Worm (Caenorhabditis elegans) whole organism, dauer: ENCODE data around the gene C08E8.6.

Experiments
- unc-62 ChIP-seq: sonication (generic microtip); optimal IDR thresholded peaks from 2 replicates; lab custom pipeline; 2017; ENCODE audit warnings: missing biosample characterization, missing genetic modification reagents, missing genetic modification characterization

Gene C08E8.6

ce11 chrV:18364558-18364957 is 3.7 kb downstream of the C08E8.6 start, which contains the start of gene C08E8.9:
Gene C08E8.9, plus strand, starts transcription at chrV:18364858.
- no peak for TF ChIP-seq unc-62 (GFP tag; lab: Kevin White, UChicago)

- TF ChIP-seq unc-62 (GFP tag; lab: Kevin White, UChicago), result no peak
Measured at ce11 chrV:18362402-18362801, 5.8 kb downstream of the C08E8.6 start, which contains the start of gene C08E8.1. Gene C08E8.1, minus strand, starts transcription at chrV:18362502.

- no peak for TF ChIP-seq unc-62 (GFP tag; lab: Kevin White, UChicago)
Measured at ce11 chrV:18359888-18360287, 8.3 kb downstream of the C08E8.6 start, which contains the start of gene C08E8.5. Gene C08E8.5, minus strand, starts transcription at chrV:18359988.

ce11 chrV:18355742-18356141 is 12.5 kb downstream of the C08E8.6 start, which contains the start of gene C08E8.2:
Gene C08E8.2, minus strand, starts transcription at chrV:18355842.
- no peak for TF ChIP-seq unc-62 (GFP tag; lab: Kevin White, UChicago)

ce11 chrV:18354299-18354698 is 13.9 kb downstream of the C08E8.6 start:
- TF ChIP-seq unc-62 (GFP tag; lab: Kevin White, UChicago), result no peak

ce11 chrV:18350721-18351120 is 17.5 kb downstream of the C08E8.6 start, which contains the start of gene C08E8.11:
Gene C08E8.11, plus strand, starts transcription at chrV:18351021.
- no peak for TF ChIP-seq unc-62 (GFP tag; lab: Kevin White, UChicago)

ce11 chrV:18350046-18350445 is 18.2 kb downstream of the C08E8.6 start, which contains the start of gene C08E8.3:
Gene C08E8.3, plus strand, starts transcription at chrV:18350129.
- no peak for TF ChIP-seq unc-62 (GFP tag; lab: Kevin White, UChicago)

ce11 chrV:18346080-18346479 is 22.1 kb downstream of the C08E8.6 start:
- TF ChIP-seq unc-62 (GFP tag; lab: Kevin White, UChicago), result no peak

- TF ChIP-seq unc-62 (GFP tag; lab: Kevin White, UChicago), result no peak
Measured at ce11 chrV:18344194-18344593, 24.0 kb downstream of the C08E8.6 start.

- no peak for TF ChIP-seq unc-62 (GFP tag; lab: Kevin White, UChicago)
Measured at ce11 chrV:18339807-18340206, 28.4 kb downstream of the C08E8.6 start, which contains the start of gene C08E8.10. Gene C08E8.10, minus strand, starts transcription at chrV:18339907.

ce11 chrV:18337643-18338042 is 30.6 kb downstream of the C08E8.6 start:
- TF ChIP-seq unc-62 (GFP tag; lab: Kevin White, UChicago), result no peak

ce11 chrV:18331086-18331485 is 37.1 kb downstream of the C08E8.6 start, which contains the start of gene B0462.4:
Gene B0462.4, minus strand, starts transcription at chrV:18331186.
- TF ChIP-seq unc-62 (GFP tag; lab: Kevin White, UChicago), result no peak

ce11 chrV:18324525-18324924 is 43.7 kb downstream of the C08E8.6 start:
- TF ChIP-seq unc-62 (GFP tag; lab: Kevin White, UChicago), result no peak

- TF ChIP-seq unc-62 (GFP tag; lab: Kevin White, UChicago), result no peak
Measured at ce11 chrV:18323231-18323630, 45.0 kb downstream of the C08E8.6 start, which contains the start of gene B0462.5. Gene B0462.5, minus strand, starts transcription at chrV:18323331.

ce11 chrV:18318312-18318711 is 49.9 kb downstream of the C08E8.6 start, which contains the start of gene fbxb-119:
Gene fbxb-119, plus strand, starts transcription at chrV:18318612.
- TF ChIP-seq unc-62 (GFP tag; lab: Kevin White, UChicago), result no peak
